Fruit fly (Drosophila melanogaster) whole organism, embryonic: ENCODE measurements around the gene Drsl1.
A peak's percentile ranks its signal among the peaks of the same experiment; 100 is the strongest.

Source experiments
- Bgb ChIP-seq: fragments of 200-800 bp; sonication (Bioruptor generic); IDR thresholded peaks from 2 replicates; pipeline ENCODE4 v1.3.6; 2022; ENCODE audit warnings: missing biosample characterization, missing genetic modification characterization; ENCODE audit not compliant: partially characterized antibody
- CG10654 ChIP-seq: fragments of 200-800 bp; sonication (Bioruptor generic); optimal IDR thresholded peaks from 2 replicates; lab custom pipeline; 2016; ENCODE audit warnings: missing biosample characterization, missing genetic modification characterization
- CG10979 ChIP-seq: fragments of 200-800 bp; sonication (Bioruptor generic); optimal IDR thresholded peaks from 2 replicates; lab custom pipeline; 2018; ENCODE audit warnings: missing biosample characterization, mild to moderate bottlenecking, missing genetic modification characterization, moderate library complexity
- CG12104 ChIP-seq: fragments of 200-800 bp; sonication (Bioruptor generic); optimal IDR thresholded peaks from 3 replicates; lab custom pipeline; 2016; ENCODE audit warnings: missing biosample characterization, missing genetic modification characterization
- CG12391 ChIP-seq: fragments of 200-800 bp; sonication (Bioruptor generic); optimal IDR thresholded peaks from 3 replicates; lab custom pipeline; 2018; ENCODE audit warnings: missing biosample characterization, mild to moderate bottlenecking, missing genetic modification characterization, moderate library complexity
- CG13775 ChIP-seq: fragments of 200-800 bp; sonication (Bioruptor generic); optimal IDR thresholded peaks from 3 replicates; lab custom pipeline; 2017; ENCODE audit warnings: missing biosample characterization, mild to moderate bottlenecking, missing genetic modification characterization
- CG15269 ChIP-seq: fragments of 200-800 bp; sonication (Bioruptor generic); optimal IDR thresholded peaks from 2 replicates; lab custom pipeline; 2018; ENCODE audit warnings: missing biosample characterization, mild to moderate bottlenecking, missing genetic modification characterization, moderate library complexity
- CG17912 ChIP-seq: fragments of 200-800 bp; sonication (Bioruptor generic); optimal IDR thresholded peaks from 2 replicates; lab custom pipeline; 2018; ENCODE audit warnings: missing biosample characterization, mild to moderate bottlenecking, missing genetic modification characterization
- CG18619 ChIP-seq: fragments of 200-800 bp; sonication (Bioruptor generic); optimal IDR thresholded peaks from 3 replicates; lab custom pipeline; 2017; ENCODE audit warnings: missing biosample characterization, mild to moderate bottlenecking, missing genetic modification characterization
- CG30431 ChIP-seq: fragments of 200-800 bp; sonication (Bioruptor generic); optimal IDR thresholded peaks from 2 replicates; lab custom pipeline; 2017; ENCODE audit warnings: missing biosample characterization, missing genetic modification characterization
- CG3065 ChIP-seq: fragments of 200-800 bp; sonication (Bioruptor generic); optimal IDR thresholded peaks from 2 replicates; lab custom pipeline; 2016; ENCODE audit warnings: missing biosample characterization, missing genetic modification characterization
- CG32772 ChIP-seq: fragments of 200-800 bp; sonication (Bioruptor generic); IDR thresholded peaks from 2 replicates; pipeline ENCODE4 v1.3.6; 2022; ENCODE audit warnings: missing biosample characterization, missing genetic modification characterization
- CG3281 ChIP-seq: fragments of 200-800 bp; sonication (Bioruptor generic); optimal IDR thresholded peaks from 3 replicates; lab custom pipeline; 2017; ENCODE audit warnings: missing biosample characterization, mild to moderate bottlenecking, missing genetic modification characterization
- CG34422 ChIP-seq: fragments of 200-800 bp; sonication (Bioruptor generic); IDR thresholded peaks from 3 replicates; pipeline ENCODE4 v1.3.6; 2022; ENCODE audit warnings: missing biosample characterization, missing genetic modification characterization
- CG3847 ChIP-seq: fragments of 200-800 bp; sonication (Bioruptor generic); IDR thresholded peaks from 2 replicates; pipeline ENCODE4 v1.3.6; 2022; ENCODE audit warnings: missing biosample characterization, missing genetic modification characterization
- CG4820 ChIP-seq: fragments of 200-800 bp; sonication (Bioruptor generic); optimal IDR thresholded peaks from 3 replicates; lab custom pipeline; 2016; ENCODE audit warnings: missing biosample characterization, missing genetic modification characterization
- CG6175 ChIP-seq: fragments of 200-800 bp; sonication (Bioruptor generic); IDR thresholded peaks from 3 replicates; pipeline ENCODE4 v1.3.6; 2022; ENCODE audit warnings: missing biosample characterization, missing genetic modification characterization
- CG6654 ChIP-seq: fragments of 200-800 bp; sonication (Bioruptor generic); optimal IDR thresholded peaks from 2 replicates; lab custom pipeline; 2017; ENCODE audit warnings: missing biosample characterization, mild to moderate bottlenecking, missing genetic modification characterization
- CrebB ChIP-seq: fragments of 200-800 bp; sonication (Bioruptor generic); optimal IDR thresholded peaks from 3 replicates; lab custom pipeline; 2018; ENCODE audit warnings: missing biosample characterization, mild to moderate bottlenecking, missing genetic modification characterization
- Eip74EF ChIP-seq, 2 experiments: fragments of 200-800 bp in 1 of 2; fragments of >200 bp in 1 of 2; sonication (Bioruptor generic) in 1 of 2; optimal IDR thresholded peaks; 2 replicates each; lab custom pipeline; 2017 to 2019; ENCODE audit warnings: missing biosample characterization in 2 of 2, missing genetic modification characterization in 2 of 2, mild to moderate bottlenecking in 1 of 2, moderate library complexity in 1 of 2
- Fer3 ChIP-seq: fragments of 200-800 bp; sonication (Bioruptor generic); optimal IDR thresholded peaks from 2 replicates; lab custom pipeline; 2018; ENCODE audit warnings: missing biosample characterization, mild to moderate bottlenecking, missing genetic modification characterization, moderate library complexity
- H15 ChIP-seq: fragments of 200-800 bp; sonication (Bioruptor generic); IDR thresholded peaks from 3 replicates; pipeline ENCODE4 v1.3.6; 2022; ENCODE audit warnings: missing biosample characterization, missing genetic modification characterization
- Hand ChIP-seq: fragments of 200-800 bp; sonication (Bioruptor generic); optimal IDR thresholded peaks from 2 replicates; lab custom pipeline; 2017; ENCODE audit warnings: mild to moderate bottlenecking, missing biosample characterization, missing genetic modification reagents, missing genetic modification characterization
- Mes4 ChIP-seq: fragments of 200-800 bp; sonication (Bioruptor generic); optimal IDR thresholded peaks from 2 replicates; lab custom pipeline; 2016; ENCODE audit warnings: missing biosample characterization, missing genetic modification characterization
- Mrtf ChIP-seq: fragments of 200-800 bp; sonication (Bioruptor generic); IDR thresholded peaks from 3 replicates; pipeline ENCODE4 v1.3.6; 2022; ENCODE audit warnings: missing biosample characterization, missing genetic modification characterization
- Neu2 ChIP-seq: fragments of 200-800 bp; sonication (Bioruptor generic); optimal IDR thresholded peaks from 3 replicates; lab custom pipeline; 2016; ENCODE audit warnings: missing biosample characterization, missing genetic modification characterization, borderline replicate concordance
- aop ChIP-seq: fragments of 200-800 bp; sonication (Bioruptor generic); IDR thresholded peaks from 2 replicates; pipeline ENCODE4 v1.3.6; 2022; ENCODE audit warnings: missing biosample characterization, missing genetic modification characterization
- ap ChIP-seq: fragments of 200-800 bp; sonication (Bioruptor generic); IDR thresholded peaks from 2 replicates; pipeline ENCODE4 v1.3.6; 2022; ENCODE audit warnings: missing biosample characterization, missing genetic modification characterization
- bcd ChIP-seq: fragments of 200-800 bp; sonication (Bioruptor generic); optimal IDR thresholded peaks from 2 replicates; lab custom pipeline; 2017; ENCODE audit warnings: missing biosample characterization, mild to moderate bottlenecking, missing genetic modification characterization
- ci ChIP-seq: fragments of 200-800 bp; sonication (Bioruptor generic); IDR thresholded peaks from 3 replicates; pipeline ENCODE4 v1.3.6; 2022; ENCODE audit warnings: missing biosample characterization, missing genetic modification characterization
- cwo ChIP-seq: fragments of 200-800 bp; sonication (Bioruptor generic); optimal IDR thresholded peaks from 3 replicates; lab custom pipeline; 2017; ENCODE audit warnings: missing biosample characterization, missing genetic modification characterization, mild to moderate bottlenecking, moderate library complexity, missing genetic modification reagents
- esg ChIP-seq: fragments of 200-800 bp; sonication (Bioruptor generic); conservative IDR thresholded peaks from 2 replicates; pipeline ENCODE4 v1.3.6; 2022; ENCODE audit warnings: missing biosample characterization, missing genetic modification characterization
- gcm2 ChIP-seq: fragments of 200-800 bp; sonication (Bioruptor generic); optimal IDR thresholded peaks from 2 replicates; lab custom pipeline; 2016; ENCODE audit warnings: missing biosample characterization, missing genetic modification characterization
- gfzf ChIP-seq: fragments of 200-800 bp; sonication (Bioruptor generic); optimal IDR thresholded peaks from 2 replicates; lab custom pipeline; 2016; ENCODE audit warnings: missing biosample characterization, mild to moderate bottlenecking, missing genetic modification characterization, moderate library complexity
- hbn ChIP-seq: fragments of 200-800 bp; sonication (Bioruptor generic); IDR thresholded peaks from 2 replicates; pipeline ENCODE4 v1.3.6; 2022; ENCODE audit warnings: missing biosample characterization, missing genetic modification characterization; ENCODE audit not compliant: partially characterized antibody
- inv ChIP-seq: fragments of 200-800 bp; sonication (Bioruptor generic); IDR thresholded peaks from 2 replicates; pipeline ENCODE4 v1.3.6; 2022; ENCODE audit warnings: missing biosample characterization, missing genetic modification characterization; ENCODE audit not compliant: partially characterized antibody
- jumu ChIP-seq: fragments of 200-800 bp; sonication (Bioruptor generic); optimal IDR thresholded peaks from 3 replicates; lab custom pipeline; 2016; ENCODE audit warnings: missing biosample characterization, missing genetic modification characterization
- pan ChIP-seq, 4 experiments: fragments of >200 bp in 3 of 4; fragments of 200-800 bp in 1 of 4; sonication (Bioruptor generic) in 1 of 4; optimal IDR thresholded peaks in 3 of 4; IDR thresholded peaks in 1 of 4; 2 replicates each; pipeline versions ENCODE4 v1.3.6 to Lab custom; 2017 to 2022; ENCODE audit warnings: missing biosample characterization in 2 of 4, missing genetic modification characterization in 2 of 4, mixed read lengths in 1 of 4
- prd ChIP-seq, 3 experiments: fragments of >200 bp in 2 of 3; fragments of 200-800 bp in 1 of 3; sonication (Bioruptor generic) in 1 of 3; optimal IDR thresholded peaks in 2 of 3; IDR thresholded peaks in 1 of 3; 2 replicates in 2 of 3; 3 replicates in 1 of 3; pipeline versions ENCODE4 v1.3.6 to Lab custom; 2017 to 2022; ENCODE audit warnings: missing biosample characterization in 1 of 3, missing genetic modification characterization in 1 of 3
- repo ChIP-seq: fragments of 200-800 bp; sonication (Bioruptor generic); optimal IDR thresholded peaks from 2 replicates; lab custom pipeline; 2016; ENCODE audit warnings: missing biosample characterization, missing genetic modification characterization
- sim ChIP-seq: fragments of 200-800 bp; sonication (Bioruptor generic); IDR thresholded peaks from 2 replicates; pipeline ENCODE4 v1.3.6; 2022; ENCODE audit warnings: missing biosample characterization, missing genetic modification characterization
- ssp ChIP-seq: fragments of 200-800 bp; sonication (Bioruptor generic); IDR thresholded peaks from 2 replicates; pipeline ENCODE4 v1.3.6; 2022; ENCODE audit warnings: missing biosample characterization, missing genetic modification characterization
- stwl ChIP-seq: fragments of 200-800 bp; sonication (Bioruptor generic); optimal IDR thresholded peaks from 3 replicates; lab custom pipeline; 2018; ENCODE audit warnings: missing biosample characterization, mild to moderate bottlenecking, missing genetic modification characterization, moderate library complexity
- tin ChIP-seq: fragments of 200-800 bp; sonication (Bioruptor generic); optimal IDR thresholded peaks from 3 replicates; lab custom pipeline; 2016; ENCODE audit warnings: missing biosample characterization, missing genetic modification characterization
- tll ChIP-seq, 2 experiments: fragments of 200-800 bp in 1 of 2; fragments of >200 bp in 1 of 2; sonication (Bioruptor generic) in 1 of 2; optimal IDR thresholded peaks; 2 replicates each; lab custom pipeline; 2017 to 2019; ENCODE audit warnings: missing biosample characterization in 2 of 2, missing genetic modification characterization in 2 of 2, mild to moderate bottlenecking in 1 of 2, moderate library complexity in 1 of 2
- tna ChIP-seq: fragments of 200-800 bp; sonication (Bioruptor generic); IDR thresholded peaks from 2 replicates; pipeline ENCODE4 v1.3.6; 2022; ENCODE audit warnings: missing biosample characterization, missing genetic modification characterization; ENCODE audit not compliant: partially characterized antibody
- toy ChIP-seq: fragments of 200-800 bp; sonication (Bioruptor generic); IDR thresholded peaks from 2 replicates; pipeline ENCODE4 v1.3.6; 2022; ENCODE audit warnings: missing biosample characterization, missing genetic modification characterization
- trh ChIP-seq: fragments of 200-800 bp; sonication (Bioruptor generic); optimal IDR thresholded peaks from 2 replicates; lab custom pipeline; 2016; ENCODE audit warnings: missing biosample characterization, missing genetic modification characterization

Gene Drsl1

DNA sequence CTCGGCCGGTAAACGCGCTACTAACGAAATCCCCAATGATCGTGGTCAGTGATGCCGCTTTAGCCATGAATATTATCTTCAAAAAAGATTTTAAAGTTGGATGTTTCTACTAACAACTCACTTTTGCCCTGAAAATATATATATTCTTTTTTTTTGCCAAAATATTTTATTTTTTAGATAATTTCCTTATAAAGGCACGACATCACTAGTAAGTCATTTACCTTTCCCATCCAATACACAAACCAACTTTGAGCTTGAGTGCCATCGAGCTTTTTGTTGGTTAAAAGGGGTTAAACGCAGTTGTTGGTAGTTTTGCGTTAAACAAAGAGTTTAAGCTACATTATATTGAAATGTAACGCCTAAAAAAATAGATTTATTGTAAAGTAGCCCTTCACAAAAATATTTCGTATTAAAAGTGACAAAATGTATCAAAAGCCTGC, 32.5 kb downstream of the Drsl1 start, which contains the start of gene CG14968 (continued):
- TF ChIP-seq repo (GFP tag; lab: Kevin White, UChicago) (peak; percentile 76), CG10979 (peak; percentile 88), gfzf (GFP tag; lab: Kevin White, UChicago) (peak; percentile 33), esg (GFP tag; lab: Robert Waterston, UW) (peak; percentile 95), ssp (GFP tag; lab: Robert Waterston, UW) (peak; percentile 85), CG18619 (peak; percentile 91), pan (optimal IDR thresholded peaks at IDR 0.05; lab: Kevin White, UChicago) (no peak), pan (GFP tag; optimal IDR thresholded peaks at IDR 0.05 in 1 of 2, IDR thresholded peaks at IDR 0.05 in 1 of 2) (peak in 1 of 2 experiments; percentile 98), Hand (GFP tag; lab: Kevin White, UChicago) (peak; percentile 86), jumu (GFP tag; lab: Kevin White, UChicago) (peak; percentile 66), CG10654 (peak; percentile 92), CG3281 (GFP tag; lab: Kevin White, UChicago) (peak; percentile 94), CG34422 (GFP tag; lab: Robert Waterston, UW) (peak; percentile 97), Mrtf (GFP tag; lab: Robert Waterston, UW) (peak; percentile 94), CG13775 (GFP tag; lab: Kevin White, UChicago) (peak; percentile 88), CG3065 (GFP tag; lab: Kevin White, UChicago) (peak; percentile 70), cwo (GFP tag; lab: Kevin White, UChicago) (peak; percentile 92), Fer3 (tag; lab: Kevin White, UChicago) (peak; percentile 97), CG12104 (peak; percentile 95), CG4820 (GFP tag; lab: Kevin White, UChicago) (peak; percentile 85), toy (GFP tag; lab: Robert Waterston, UW) (peak; percentile 90), CG6654 (GFP tag; lab: Kevin White, UChicago) (peak; percentile 74), CG32772 (GFP tag; lab: Robert Waterston, UW) (peak; percentile 95), H15 (peak; percentile 93), hbn (GFP tag; lab: Robert Waterston, UW) (no peak), CG17912 (GFP tag; lab: Kevin White, UChicago) (peak; percentile 76), tll (GFP tag; optimal IDR thresholded peaks at IDR 0.05; lab: Kevin White, UChicago) (no peak), gcm2 (GFP tag; lab: Kevin White, UChicago) (peak; percentile 56), aop (peak; percentile 82), ap (peak; percentile 95), Neu2 (GFP tag; lab: Kevin White, UChicago) (no peak), trh (GFP tag; lab: Kevin White, UChicago) (peak; percentile 86), bcd (peak; percentile 95), ci (peak; percentile 99), CG12391 (tag; lab: Kevin White, UChicago) (peak; percentile 96), tna (GFP tag; lab: Robert Waterston, UW) (no peak), Eip74EF (GFP tag; optimal IDR thresholded peaks at IDR 0.05; lab: Kevin White, UChicago) (peak in 1 of 2 experiments; percentile 85), sim (GFP tag; lab: Robert Waterston, UW) (peak; percentile 77; the same call in 1 of the 2 replicates), prd (optimal IDR thresholded peaks at IDR 0.05; lab: Kevin White, UChicago) (no peak), prd (GFP tag; IDR thresholded peaks at IDR 0.05; lab: Robert Waterston, UW) (peak; percentile 92), CG15269 (tag; lab: Kevin White, UChicago) (peak; percentile 97), Mes4 (GFP tag; lab: Kevin White, UChicago) (no peak), CG30431 (peak; percentile 74), tin (GFP tag; lab: Kevin White, UChicago) (peak; percentile 89), stwl (tag; lab: Kevin White, UChicago) (no peak), CrebB (tag; lab: Kevin White, UChicago) (peak; percentile 88), CG3847 (peak; percentile 98), Bgb (GFP tag; lab: Robert Waterston, UW) (no peak), CG6175 (peak; percentile 94), inv (GFP tag; lab: Robert Waterston, UW) (no peak)
